Worm (Caenorhabditis elegans): ENCODE measurements around the gene hot-7.

- TF ChIP-seq flt-1 (GFP tag; IDR thresholded peaks at IDR 0.05) (no peak), T22C8.4 (GFP tag; IDR thresholded peaks at IDR 0.05) (no peak)
Measured at ce11 chrII:14252057-14252456, 40.8 kb downstream of the hot-7 start, which contains the start of gene Y54G11A.2.
